Worm (Caenorhabditis elegans): Measurements from ENCODE around the gene tmem-184.

tmem-184 gene

DNA sequence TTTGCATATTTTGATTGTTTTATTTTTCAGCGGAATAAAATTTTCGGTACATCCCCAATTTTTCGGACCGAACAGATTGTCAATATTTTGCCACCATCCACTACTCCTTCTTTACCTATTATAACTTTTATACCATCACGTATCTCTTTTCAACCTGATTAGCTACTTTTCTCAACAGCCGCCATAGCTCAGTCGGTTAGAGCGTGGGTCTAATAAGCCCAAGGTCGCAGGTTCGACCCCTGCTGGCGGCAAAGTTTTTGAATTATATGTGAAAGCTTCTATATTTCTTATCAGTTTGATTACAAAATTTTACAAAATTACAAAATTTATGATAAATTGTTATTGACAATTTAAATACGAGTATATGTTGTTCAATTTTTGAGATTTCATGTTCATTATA is 27.7 kb downstream of the tmem-184 start (continued):
- TF ChIP-seq nhr-179 (tag; optimal IDR thresholded peaks at IDR 0.05) (no peak), hmg-20 (GFP tag; IDR thresholded peaks at IDR 0.05) (no peak), rec-8 (tag; optimal IDR thresholded peaks at IDR 0.05) (peak in 1 of 2 experiments; percentile 49), atf-7 (tag; optimal IDR thresholded peaks at IDR 0.05) (no peak), nhr-90 (tag; optimal IDR thresholded peaks at IDR 0.05) (peak; percentile 59), hlh-12 (tag; optimal IDR thresholded peaks at IDR 0.05) (no peak), cebp-1 (GFP tag; IDR thresholded peaks at IDR 0.05) (no peak), cebp-1 (tag; optimal IDR thresholded peaks at IDR 0.05) (no peak), aptf-2 (GFP tag; conservative IDR thresholded peaks at IDR 0.05) (no peak), rpc-1 (optimal IDR thresholded peaks at IDR 0.05) (peak; percentile 83), rpc-1 (tag; optimal IDR thresholded peaks at IDR 0.05) (peak; percentile 91), aptf-3 (GFP tag; IDR thresholded peaks at IDR 0.05) (no peak), nfya-1 (tag; optimal IDR thresholded peaks at IDR 0.05; ENCODE audit: borderline replicate concordance, insufficient read depth) (no peak), akir-1 (GFP tag; optimal IDR thresholded peaks at IDR 0.05) (no peak), rcor-1 (GFP tag; IDR thresholded peaks at IDR 0.05) (peak; percentile 8; the same call in 1 of the 2 replicates), nfyb-1 (GFP tag; IDR thresholded peaks at IDR 0.05) (no peak), him-1 (tag; optimal IDR thresholded peaks at IDR 0.05) (peak; percentile 77), Y67H2A.10 (GFP tag; conservative IDR thresholded peaks at IDR 0.05) (no peak), gei-17 (GFP tag; optimal IDR thresholded peaks at IDR 0.05) (no peak), sdz-38 (tag; optimal IDR thresholded peaks at IDR 0.05) (no peak), ekl-4 (GFP tag; IDR thresholded peaks at IDR 0.05) (no peak), xnd-1 (tag; optimal IDR thresholded peaks at IDR 0.05) (no peak), ccch-3 (GFP tag; optimal IDR thresholded peaks at IDR 0.05) (no peak), Y79H2A.3 (GFP tag; conservative IDR thresholded peaks at IDR 0.05) (no peak), ceh-100 (GFP tag; IDR thresholded peaks at IDR 0.05) (no peak), egl-18 (GFP tag; IDR thresholded peaks at IDR 0.05) (no peak), unc-62 (GFP tag; optimal IDR thresholded peaks at IDR 0.05) (no peak), zfh-2 (GFP tag; conservative IDR thresholded peaks at IDR 0.05) (no peak), lir-1 (GFP tag; conservative IDR thresholded peaks at IDR 0.05) (no peak), nhr-27 (tag; optimal IDR thresholded peaks at IDR 0.05) (no peak), ama-1 (optimal IDR thresholded peaks at IDR 0.05) (no peak), ama-1 (GFP tag; optimal IDR thresholded peaks at IDR 0.05) (peak in 1 of 2 experiments; percentile 40), unc-130 (GFP tag; optimal IDR thresholded peaks at IDR 0.05) (no peak), efl-1 (GFP tag; optimal IDR thresholded peaks at IDR 0.05) (peak; percentile 10), die-1 (tag; optimal IDR thresholded peaks at IDR 0.05) (peak; percentile 67), attf-3 (GFP tag; conservative IDR thresholded peaks at IDR 0.05) (no peak), ceh-40 (GFP tag; IDR thresholded peaks at IDR 0.05) (no peak), nhr-80 (tag; optimal IDR thresholded peaks at IDR 0.05) (no peak), ZK185.1 (tag; optimal IDR thresholded peaks at IDR 0.05; ENCODE audit: poor library complexity, severe bottlenecking) (peak; percentile 1), ztf-26 (tag; optimal IDR thresholded peaks at IDR 0.05) (no peak), Y95B8A.8 (GFP tag; IDR thresholded peaks at IDR 0.05) (no peak), mes-4 (tag; optimal IDR thresholded peaks at IDR 0.05) (peak; percentile 34), bed-1 (GFP tag; IDR thresholded peaks at IDR 0.05) (no peak), F57C9.4 (tag; optimal IDR thresholded peaks at IDR 0.05) (no peak), nhr-120 (GFP tag; IDR thresholded peaks at IDR 0.05) (no peak), egl-44 (GFP tag; IDR thresholded peaks at IDR 0.05) (0 out of 2 replicates have a peak, but pooled peaks have one; percentile 21), attf-5 (GFP tag; optimal IDR thresholded peaks at IDR 0.05) (no peak), tbp1 (GFP tag; optimal IDR thresholded peaks at IDR 0.05) (peak; percentile 89), ceh-27 (GFP tag; optimal IDR thresholded peaks at IDR 0.05) (no peak), ceh-79 (tag; optimal IDR thresholded peaks at IDR 0.05) (no peak), lin-35 (GFP tag; optimal IDR thresholded peaks at IDR 0.05) (no peak)

Data from whole organism, young adult.